Worm (Caenorhabditis elegans) whole organism, late embryonic: ENCODE data around the gene Y57G7A.11.

Experiments
- C08G9.2 ChIP-seq: sonication (generic microtip); optimal IDR thresholded peaks from 2 replicates; lab custom pipeline; 2016; ENCODE audit warnings: mild to moderate bottlenecking, missing genetic modification characterization, moderate library complexity, missing compliant biosample characterization
- C38D4.7 ChIP-seq: fragments of 200-800 bp; sonication (Bioruptor generic); optimal IDR thresholded peaks from 2 replicates; lab custom pipeline; 2018; ENCODE audit warnings: mild to moderate bottlenecking, missing genetic modification characterization, moderate library complexity, missing compliant biosample characterization
- F13H6.1 ChIP-seq: sonication (generic microtip); optimal IDR thresholded peaks from 2 replicates; lab custom pipeline; 2016; ENCODE audit warnings: missing genetic modification characterization, missing compliant biosample characterization
- K09A11.1 ChIP-seq: sonication (generic microtip); optimal IDR thresholded peaks from 2 replicates; lab custom pipeline; 2017; ENCODE audit warnings: antibody characterized with exemption, mild to moderate bottlenecking, missing genetic modification characterization, missing compliant biosample characterization; ENCODE audit not compliant: insufficient read depth
- T23F11.4 ChIP-seq: fragments of 200-800 bp; sonication (Bioruptor generic); optimal IDR thresholded peaks from 2 replicates; lab custom pipeline; 2018; ENCODE audit warnings: mild to moderate bottlenecking, missing genetic modification characterization, missing compliant biosample characterization
- ama-1 ChIP-seq: fragments of 150-350 bp; optimal IDR thresholded peaks from 2 replicates; lab custom pipeline; 2014
- ceh-14 ChIP-seq: sonication (generic microtip); optimal IDR thresholded peaks from 2 replicates; lab custom pipeline; 2016; ENCODE audit warnings: missing genotype, missing genetic modification characterization, missing compliant biosample characterization
- ceh-18 ChIP-seq: sonication (generic microtip); optimal IDR thresholded peaks from 2 replicates; lab custom pipeline; 2016; ENCODE audit warnings: missing genetic modification characterization, missing compliant biosample characterization
- ceh-19 ChIP-seq: fragments of 200-800 bp; sonication (Bioruptor generic); optimal IDR thresholded peaks from 2 replicates; lab custom pipeline; 2018; ENCODE audit warnings: mild to moderate bottlenecking, missing genetic modification characterization, missing compliant biosample characterization
- ceh-31 ChIP-seq: sonication (generic microtip); optimal IDR thresholded peaks from 2 replicates; lab custom pipeline; 2016; ENCODE audit warnings: missing genetic modification characterization, missing compliant biosample characterization
- ceh-45 ChIP-seq: fragments of 200-800 bp; sonication (Bioruptor generic); IDR thresholded peaks from 2 replicates; pipeline ENCODE4 v1.3.6; 2022; ENCODE audit warnings: missing genetic modification reagents, missing genetic modification characterization, missing compliant biosample characterization
- ceh-48 ChIP-seq: sonication (generic microtip); optimal IDR thresholded peaks from 2 replicates; lab custom pipeline; 2016; ENCODE audit warnings: missing genetic modification characterization, inconsistent platforms, missing compliant biosample characterization
- elt-4 ChIP-seq: sonication (generic microtip); optimal IDR thresholded peaks from 2 replicates; lab custom pipeline; 2016; ENCODE audit warnings: missing genetic modification characterization, missing compliant biosample characterization
- ets-4 ChIP-seq: sonication (generic microtip); optimal IDR thresholded peaks from 2 replicates; lab custom pipeline; 2016; ENCODE audit warnings: missing genetic modification characterization, missing compliant biosample characterization
- eyg-1 ChIP-seq: sonication (generic microtip); optimal IDR thresholded peaks from 2 replicates; lab custom pipeline; 2016; ENCODE audit warnings: missing genotype, missing genetic modification characterization, missing compliant biosample characterization
- fax-1 ChIP-seq: sonication (generic microtip); optimal IDR thresholded peaks from 2 replicates; lab custom pipeline; 2016; ENCODE audit warnings: missing genotype, missing genetic modification characterization, missing compliant biosample characterization
- fkh-10 ChIP-seq: fragments of 150-350 bp; optimal IDR thresholded peaks from 2 replicates; lab custom pipeline; 2014; ENCODE audit warnings: missing biosample characterization, missing genetic modification reagents, missing genetic modification characterization
- gmeb-2 ChIP-seq: sonication (generic microtip); optimal IDR thresholded peaks from 2 replicates; lab custom pipeline; 2016; ENCODE audit warnings: missing genetic modification characterization, inconsistent platforms, missing compliant biosample characterization
- hlh-15 ChIP-seq: sonication (generic microtip); optimal IDR thresholded peaks from 2 replicates; lab custom pipeline; 2016; ENCODE audit warnings: missing genetic modification characterization, missing compliant biosample characterization
- hlh-6 ChIP-seq: sonication (generic microtip); optimal IDR thresholded peaks from 2 replicates; lab custom pipeline; 2016; ENCODE audit warnings: missing genotype, missing genetic modification characterization, missing compliant biosample characterization
- hlh-8 ChIP-seq: sonication (generic microtip); optimal IDR thresholded peaks from 2 replicates; lab custom pipeline; 2016; ENCODE audit warnings: missing genotype, missing genetic modification characterization, missing compliant biosample characterization
- lim-6 ChIP-seq: sonication (generic microtip); optimal IDR thresholded peaks from 2 replicates; lab custom pipeline; 2016; ENCODE audit warnings: missing genetic modification characterization, missing compliant biosample characterization
- madf-2 ChIP-seq: sonication (generic microtip); optimal IDR thresholded peaks from 2 replicates; lab custom pipeline; 2017; ENCODE audit warnings: missing genetic modification characterization, missing compliant biosample characterization
- mec-3 ChIP-seq: sonication (generic microtip); optimal IDR thresholded peaks from 2 replicates; lab custom pipeline; 2016; ENCODE audit warnings: borderline replicate concordance, missing genetic modification characterization, missing compliant biosample characterization
- nfya-1 ChIP-seq: sonication (generic microtip); optimal IDR thresholded peaks from 2 replicates; lab custom pipeline; 2017; ENCODE audit warnings: missing genetic modification characterization, mild to moderate bottlenecking, missing compliant biosample characterization, antibody characterized with exemption, moderate library complexity
- nhr-11 ChIP-seq: fragments of 150-350 bp; optimal IDR thresholded peaks from 2 replicates; lab custom pipeline; 2014; ENCODE audit warnings: missing biosample characterization, missing genetic modification characterization
- nhr-232 ChIP-seq: sonication (generic microtip); optimal IDR thresholded peaks from 2 replicates; lab custom pipeline; 2016; ENCODE audit warnings: missing genetic modification characterization, missing compliant biosample characterization
- odd-2 ChIP-seq: sonication (generic microtip); optimal IDR thresholded peaks from 2 replicates; lab custom pipeline; 2017; ENCODE audit warnings: antibody characterized with exemption, mild to moderate bottlenecking, missing genetic modification characterization, missing compliant biosample characterization
- pag-3 ChIP-seq: sonication (generic microtip); optimal IDR thresholded peaks from 2 replicates; lab custom pipeline; 2016; ENCODE audit warnings: missing compliant biosample characterization, missing genetic modification characterization, borderline replicate concordance
- pha-2 ChIP-seq: sonication (generic microtip); optimal IDR thresholded peaks from 2 replicates; lab custom pipeline; 2017; ENCODE audit warnings: mild to moderate bottlenecking, missing genetic modification characterization, missing compliant biosample characterization
- pha-4 ChIP-seq: fragments of 150-350 bp; optimal IDR thresholded peaks from 2 replicates; lab custom pipeline; 2018; ENCODE audit warnings: missing biosample characterization, missing genetic modification reagents, missing genetic modification characterization
- pros-1 ChIP-seq: fragments of 150-350 bp; optimal IDR thresholded peaks from 2 replicates; lab custom pipeline; 2014; ENCODE audit warnings: missing biosample characterization, missing genetic modification reagents, missing genetic modification characterization
- sdc-2 ChIP-seq: sonication (generic microtip); optimal IDR thresholded peaks from 2 replicates; lab custom pipeline; 2016; ENCODE audit warnings: missing genotype, missing genetic modification characterization, missing compliant biosample characterization
- sox-2 ChIP-seq: fragments of 200-800 bp; sonication (Bioruptor generic); IDR thresholded peaks from 2 replicates; pipeline ENCODE4 v1.3.6; 2022; ENCODE audit warnings: missing genetic modification reagents, missing genetic modification characterization, missing compliant biosample characterization
- sox-4 ChIP-seq: sonication (generic microtip); optimal IDR thresholded peaks from 2 replicates; lab custom pipeline; 2017; ENCODE audit warnings: mild to moderate bottlenecking, missing genetic modification characterization, inconsistent platforms, missing compliant biosample characterization
- syd-9 ChIP-seq: sonication (generic microtip); optimal IDR thresholded peaks from 2 replicates; lab custom pipeline; 2016; ENCODE audit warnings: mild to moderate bottlenecking, missing genetic modification characterization, moderate library complexity, missing compliant biosample characterization
- tbx-2 ChIP-seq: sonication (generic microtip); optimal IDR thresholded peaks from 2 replicates; lab custom pipeline; 2016; ENCODE audit warnings: missing genetic modification characterization, missing compliant biosample characterization
- unc-86 ChIP-seq: sonication (generic microtip); optimal IDR thresholded peaks from 2 replicates; lab custom pipeline; 2016; ENCODE audit warnings: missing genetic modification characterization, missing compliant biosample characterization
- zip-5 ChIP-seq: sonication (generic microtip); optimal IDR thresholded peaks from 2 replicates; lab custom pipeline; 2016; ENCODE audit warnings: missing genetic modification characterization, missing compliant biosample characterization
- ztf-16 ChIP-seq: sonication (generic microtip); optimal IDR thresholded peaks from 2 replicates; lab custom pipeline; 2017; ENCODE audit warnings: missing genetic modification characterization, missing compliant biosample characterization

Y57G7A.11 gene

DNA sequence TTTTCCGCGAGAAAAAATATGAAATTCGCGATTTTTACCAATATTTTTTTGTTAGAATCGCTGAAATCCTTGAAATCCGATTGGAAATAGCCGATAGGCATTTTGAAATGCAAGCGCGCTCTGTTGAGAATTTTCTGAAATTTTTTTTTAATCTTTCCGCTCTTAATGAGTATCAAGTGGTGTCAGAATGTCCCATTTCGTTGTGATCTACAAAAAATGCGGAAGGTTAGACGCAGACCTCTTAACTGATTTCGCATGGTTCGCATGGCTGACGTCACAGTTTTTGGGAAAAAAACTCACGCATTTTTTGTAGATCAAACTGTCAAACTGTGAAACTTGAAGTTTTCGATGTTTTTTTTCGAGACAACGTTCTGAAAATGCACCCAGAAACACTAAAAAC lies 4.9 kb downstream of the Y57G7A.11 start, which contains the start of gene srw-66:
Gene srw-66 (minus strand): TSS at position 101 of the 400 bp plus-strand sequence.
- TF ChIP-seq ets-4 (tag; lab: Kevin White, UChicago) (no peak), nfya-1 (tag; lab: Kevin White, UChicago) (no peak), zip-5 (tag; lab: Kevin White, UChicago) (no peak), nhr-11 (tag; lab: Kevin White, UChicago) (no peak), pros-1 (tag; lab: Kevin White, UChicago) (no peak), ceh-31 (no peak), odd-2 (tag; lab: Kevin White, UChicago) (no peak), tbx-2 (no peak), K09A11.1 (tag; lab: Kevin White, UChicago) (no peak), sdc-2 (no peak), ztf-16 (tag; lab: Kevin White, UChicago) (no peak), sox-4 (tag; lab: Kevin White, UChicago) (no peak), sox-2 (GFP tag; lab: Robert Waterston, UW) (no peak), ceh-19 (GFP tag; lab: Kevin White, UChicago) (no peak), T23F11.4 (GFP tag; lab: Kevin White, UChicago) (no peak)

DNA sequence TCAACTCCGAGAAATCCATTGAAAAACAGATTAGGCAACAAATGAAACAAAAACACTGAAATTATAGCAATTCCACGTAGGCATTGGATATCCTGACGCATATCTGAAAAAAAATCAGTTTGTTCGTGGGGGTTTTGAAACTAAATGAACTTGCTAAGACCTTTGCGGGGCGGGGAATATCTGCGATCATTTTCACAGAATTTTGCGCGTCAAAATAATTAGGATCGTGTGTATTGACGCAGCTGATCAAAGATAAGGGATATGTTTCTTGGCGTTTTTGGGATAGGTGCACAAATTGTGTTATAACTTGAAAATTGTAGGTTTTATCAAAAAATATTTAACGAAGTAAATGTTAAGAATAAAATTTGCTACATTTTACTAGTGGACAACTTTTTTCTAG lies 9.9 kb downstream of the Y57G7A.11 start, which contains the start of gene oac-30:
Gene oac-30 (minus strand): TSS at position 101 of the 400 bp plus-strand sequence.
- TF ChIP-seq ceh-45 (GFP tag; lab: Robert Waterston, UW) (no peak), hlh-8 (tag; lab: Kevin White, UChicago) (no peak), K09A11.1 (tag; lab: Kevin White, UChicago) (no peak)

DNA sequence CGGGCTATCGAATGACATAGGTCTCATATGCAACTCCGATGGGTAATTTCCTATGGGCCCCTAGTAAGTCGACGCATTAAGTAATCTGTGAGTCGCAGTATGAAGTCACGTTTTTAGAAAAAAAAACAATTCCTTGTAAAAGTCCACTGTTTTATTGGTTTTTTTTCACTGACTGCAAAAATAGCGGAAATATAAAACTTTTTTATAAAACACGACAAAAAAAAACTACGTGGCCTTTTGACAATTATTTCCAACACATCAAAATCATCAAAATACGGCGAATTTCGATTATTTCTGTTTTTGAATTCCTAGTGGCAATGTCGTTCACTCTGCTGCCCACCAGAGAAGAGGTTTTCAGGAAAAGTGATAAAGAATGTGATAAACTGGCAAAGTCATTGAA lies 18.0 kb downstream of the Y57G7A.11 start, which contains the start of gene clpr-2:
Gene clpr-2 (plus strand): TSS at position 301 of the 400 bp plus-strand sequence.
- TF ChIP-seq T23F11.4 (GFP tag; lab: Kevin White, UChicago) (no peak), ceh-18 (tag; lab: Kevin White, UChicago) (no peak), zip-5 (tag; lab: Kevin White, UChicago) (no peak), ceh-19 (GFP tag; lab: Kevin White, UChicago) (no peak), ceh-48 (no peak)
- TF ChIP-seq, all 69 proteins: peak for 0

DNA sequence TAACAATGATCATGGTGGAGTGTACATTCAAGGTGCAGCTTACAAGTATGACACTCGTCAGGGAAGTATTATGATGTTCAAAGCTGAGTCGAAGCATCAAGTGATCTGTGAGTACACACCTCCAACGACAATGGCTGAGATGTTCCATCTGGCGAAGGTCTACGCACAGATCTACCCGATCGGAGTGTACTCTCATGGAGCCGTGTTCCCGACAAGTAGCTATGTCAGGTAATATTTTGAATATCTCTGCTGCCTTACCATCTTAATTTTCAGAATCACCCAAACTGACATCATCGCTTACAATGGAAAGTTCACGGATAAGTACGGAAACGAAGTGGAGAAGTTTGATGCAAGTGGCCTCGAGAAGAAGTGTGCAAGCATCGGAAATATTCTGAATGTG lies 19.9 kb downstream of the Y57G7A.11 start:
- no peak for TF ChIP-seq ceh-19 (GFP tag; lab: Kevin White, UChicago)

DNA sequence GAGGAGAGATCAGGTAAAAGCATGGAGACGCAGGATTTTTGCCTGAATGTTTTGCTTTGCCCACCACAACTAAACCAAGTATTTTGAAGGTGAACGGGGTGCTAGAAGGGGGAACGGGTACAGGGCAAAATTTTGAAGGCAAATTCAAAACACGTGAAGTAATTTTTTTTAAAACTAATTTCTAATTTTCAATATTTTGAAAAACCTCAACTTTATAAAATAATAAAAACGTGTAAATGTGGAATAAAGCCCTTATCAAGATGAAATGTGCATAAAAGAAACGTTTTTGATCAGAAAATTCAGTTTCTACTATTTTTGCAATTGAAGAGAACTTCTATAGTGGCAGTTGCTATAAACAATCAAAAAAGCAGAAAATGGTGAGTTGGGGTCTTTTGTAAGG lies 21.0 kb downstream of the Y57G7A.11 start, which contains the start of gene clec-119:
Gene clec-119 (plus strand): TSS at position 301 of the 400 bp plus-strand sequence.
- TF ChIP-seq pha-4 (tag; lab: Kevin White, UChicago) (no peak), C38D4.7 (GFP tag; lab: Kevin White, UChicago) (no peak), fax-1 (tag; lab: Kevin White, UChicago) (no peak), syd-9 (tag; lab: Kevin White, UChicago) (no peak), gmeb-2 (no peak), fkh-10 (GFP tag; lab: Kevin White, UChicago) (no peak), eyg-1 (tag; lab: Kevin White, UChicago) (no peak), hlh-15 (tag; lab: Kevin White, UChicago) (no peak), lim-6 (no peak), nhr-232 (no peak), unc-86 (tag; lab: Kevin White, UChicago) (no peak), ets-4 (tag; lab: Kevin White, UChicago) (no peak), pha-2 (tag; lab: Kevin White, UChicago) (no peak), madf-2 (tag; lab: Kevin White, UChicago) (no peak)

DNA sequence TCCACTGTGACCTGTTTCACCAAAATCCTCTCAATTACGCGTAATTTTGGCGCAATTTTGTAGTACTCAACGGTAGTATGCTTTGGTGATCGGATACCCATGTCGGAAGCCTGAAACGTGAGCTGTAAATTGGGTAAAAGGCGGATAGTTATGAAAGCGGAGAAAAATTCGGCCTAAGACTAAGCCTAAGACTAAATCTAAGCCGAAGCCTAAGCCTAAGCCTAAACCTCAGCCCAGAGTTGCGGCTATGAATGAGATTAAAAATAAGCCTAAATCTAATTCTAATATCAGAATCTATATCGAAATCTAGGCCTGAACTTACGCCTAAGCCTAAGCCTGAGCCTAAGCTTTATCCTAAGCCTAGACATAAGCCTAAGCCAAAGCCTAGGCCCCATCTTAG lies 24.4 kb downstream of the Y57G7A.11 start, which contains the start of gene lin-42:
Gene lin-42 (minus strand): TSS at position 101 of the 400 bp plus-strand sequence.
- no peak for TF ChIP-seq ceh-14
- TF ChIP-seq C08G9.2 (tag; lab: Kevin White, UChicago): no peak
- no peak for TF ChIP-seq pha-4 (tag; lab: Kevin White, UChicago)
- TF ChIP-seq hlh-6 (tag; lab: Kevin White, UChicago): no peak
- TF ChIP-seq ceh-31: no peak
- no peak for TF ChIP-seq ceh-48
- no peak for TF ChIP-seq mec-3 (tag; lab: Kevin White, UChicago)
- TF ChIP-seq ama-1 (lab: Kevin White, UChicago): no peak
- no peak for TF ChIP-seq elt-4 (tag; lab: Kevin White, UChicago)
- TF ChIP-seq hlh-15 (tag; lab: Kevin White, UChicago): no peak
- no peak for TF ChIP-seq tbx-2
- TF ChIP-seq odd-2 (tag; lab: Kevin White, UChicago): no peak
- TF ChIP-seq pag-3 (tag; lab: Kevin White, UChicago): no peak
- TF ChIP-seq fax-1 (tag; lab: Kevin White, UChicago): no peak
- no peak for TF ChIP-seq F13H6.1
